Fruit fly (Drosophila melanogaster) whole organism, embryonic: ENCODE results near the gene Kah.

Experiments
- Blimp-1 ChIP-seq: fragments of 200-800 bp; sonication (Bioruptor generic); optimal IDR thresholded peaks from 3 replicates; lab custom pipeline; 2018; ENCODE audit warnings: missing biosample characterization, missing genetic modification characterization, mild to moderate bottlenecking, moderate library complexity, missing genetic modification reagents
- CG10543 ChIP-seq: fragments of 200-800 bp; sonication (Bioruptor generic); optimal IDR thresholded peaks from 3 replicates; lab custom pipeline; 2017; ENCODE audit warnings: missing biosample characterization, mild to moderate bottlenecking, missing genetic modification characterization, moderate library complexity
- CG11696 ChIP-seq: fragments of 200-800 bp; sonication (Bioruptor generic); IDR thresholded peaks from 2 replicates; pipeline ENCODE4 v1.3.6; 2022; ENCODE audit warnings: missing biosample characterization, missing genetic modification characterization
- CG13894 ChIP-seq: fragments of 200-800 bp; sonication (Bioruptor generic); optimal IDR thresholded peaks from 3 replicates; lab custom pipeline; 2018; ENCODE audit warnings: missing biosample characterization, mild to moderate bottlenecking, missing genetic modification characterization, moderate library complexity
- CG14050 ChIP-seq: fragments of 200-800 bp; sonication (Bioruptor generic); IDR thresholded peaks from 3 replicates; pipeline ENCODE4 v1.3.6; 2022; ENCODE audit warnings: missing biosample characterization, missing genetic modification characterization
- CG17385 ChIP-seq: fragments of 200-800 bp; sonication (Bioruptor generic); optimal IDR thresholded peaks from 3 replicates; lab custom pipeline; 2018; ENCODE audit warnings: missing biosample characterization, mild to moderate bottlenecking, missing genetic modification characterization
- CG18011 ChIP-seq: fragments of 200-800 bp; sonication (Bioruptor generic); optimal IDR thresholded peaks from 2 replicates; lab custom pipeline; 2017; ENCODE audit warnings: missing biosample characterization, missing genetic modification characterization, mild to moderate bottlenecking, moderate library complexity, missing genotype
- CG18262 ChIP-seq: fragments of 200-800 bp; optimal IDR thresholded peaks from 3 replicates; lab custom pipeline; 2019; ENCODE audit warnings: missing biosample characterization, mild to moderate bottlenecking, missing genetic modification characterization, moderate library complexity
- CG2116 ChIP-seq: fragments of 200-800 bp; sonication (Bioruptor generic); optimal IDR thresholded peaks from 3 replicates; lab custom pipeline; 2018; ENCODE audit warnings: missing biosample characterization, mild to moderate bottlenecking, missing genetic modification characterization
- CG2120 ChIP-seq: fragments of 200-800 bp; sonication (Bioruptor generic); optimal IDR thresholded peaks from 3 replicates; lab custom pipeline; 2016; ENCODE audit warnings: missing biosample characterization, missing genetic modification characterization
- CG2202 ChIP-seq: fragments of 200-800 bp; sonication (Bioruptor generic); optimal IDR thresholded peaks from 2 replicates; lab custom pipeline; 2018; ENCODE audit warnings: missing biosample characterization, mild to moderate bottlenecking, missing genetic modification characterization
- CG30403 ChIP-seq: fragments of 200-800 bp; sonication (Bioruptor generic); optimal IDR thresholded peaks from 3 replicates; lab custom pipeline; 2016; ENCODE audit warnings: missing biosample characterization, missing genetic modification characterization
- CG31365 ChIP-seq: fragments of 200-800 bp; sonication (Bioruptor generic); optimal IDR thresholded peaks from 2 replicates; lab custom pipeline; 2018; ENCODE audit warnings: missing biosample characterization, mild to moderate bottlenecking, missing genetic modification characterization
- CG3995 ChIP-seq: fragments of 200-800 bp; sonication (Bioruptor generic); optimal IDR thresholded peaks from 3 replicates; lab custom pipeline; 2016; ENCODE audit warnings: missing biosample characterization, missing genetic modification characterization
- CG5245 ChIP-seq: fragments of 200-800 bp; sonication (Bioruptor generic); optimal IDR thresholded peaks from 3 replicates; lab custom pipeline; 2016; ENCODE audit warnings: missing biosample characterization, missing genetic modification characterization
- CG6254 ChIP-seq: fragments of 200-800 bp; sonication (Bioruptor generic); optimal IDR thresholded peaks from 3 replicates; lab custom pipeline; 2017; ENCODE audit warnings: mild to moderate bottlenecking, missing biosample characterization, missing genetic modification reagents, missing genetic modification characterization
- CG9727 ChIP-seq: fragments of 200-800 bp; sonication (Bioruptor generic); optimal IDR thresholded peaks from 3 replicates; lab custom pipeline; 2017; ENCODE audit warnings: missing biosample characterization, mild to moderate bottlenecking, missing genetic modification characterization
- Dad ChIP-seq: fragments of 200-800 bp; sonication (Bioruptor generic); optimal IDR thresholded peaks from 3 replicates; lab custom pipeline; 2016; ENCODE audit warnings: missing biosample characterization, missing genetic modification characterization
- E2f2 ChIP-seq: fragments of 200-800 bp; sonication (Bioruptor generic); IDR thresholded peaks from 2 replicates; pipeline ENCODE4 v1.3.6; 2022; ENCODE audit warnings: missing biosample characterization, missing genetic modification characterization
- Ets65A ChIP-seq: fragments of 200-800 bp; sonication (Bioruptor generic); peaks from one replicate; lab custom pipeline; 2016; ENCODE audit warnings: missing biosample characterization, missing genetic modification characterization
- Hr3 ChIP-seq: fragments of 200-800 bp; sonication (Bioruptor generic); optimal IDR thresholded peaks from 3 replicates; lab custom pipeline; 2016; ENCODE audit warnings: missing biosample characterization, missing genetic modification characterization
- Mrtf ChIP-seq: fragments of 200-800 bp; sonication (Bioruptor generic); IDR thresholded peaks from 3 replicates; pipeline ENCODE4 v1.3.6; 2022; ENCODE audit warnings: missing biosample characterization, missing genetic modification characterization
- NFAT ChIP-seq: fragments of 200-800 bp; sonication (Bioruptor generic); IDR thresholded peaks from 2 replicates; pipeline ENCODE4 v1.3.6; 2022; ENCODE audit warnings: missing biosample characterization, missing genetic modification characterization
- Nf-YA ChIP-seq: fragments of 200-800 bp; sonication (Bioruptor generic); IDR thresholded peaks from 2 replicates; pipeline ENCODE4 v1.3.6; 2022; ENCODE audit warnings: missing biosample characterization, missing genetic modification characterization
- Opbp ChIP-seq: fragments of 200-800 bp; sonication (Bioruptor generic); IDR thresholded peaks from 3 replicates; pipeline ENCODE4 v1.3.6; 2022; ENCODE audit warnings: missing biosample characterization, missing genetic modification characterization; ENCODE audit not compliant: partially characterized antibody
- Side ChIP-seq: fragments of 200-800 bp; sonication (Bioruptor generic); optimal IDR thresholded peaks from 2 replicates; lab custom pipeline; 2016; ENCODE audit warnings: missing biosample characterization, missing genetic modification characterization
- Sry-δ ChIP-seq: fragments of 200-800 bp; sonication (Bioruptor generic); optimal IDR thresholded peaks from 2 replicates; lab custom pipeline; 2016; ENCODE audit warnings: missing biosample characterization, missing genetic modification characterization
- Vsx1 ChIP-seq: fragments of 200-800 bp; sonication (Bioruptor generic); optimal IDR thresholded peaks from 2 replicates; lab custom pipeline; 2017; ENCODE audit warnings: missing biosample characterization, mild to moderate bottlenecking, missing genetic modification characterization, missing genetic modification reagents
- Xbp1 ChIP-seq: fragments of 200-800 bp; sonication (Bioruptor generic); optimal IDR thresholded peaks from 3 replicates; lab custom pipeline; 2016; ENCODE audit warnings: missing biosample characterization, mild to moderate bottlenecking, missing genetic modification characterization
- Xrp1 ChIP-seq: fragments of 200-800 bp; sonication (Bioruptor generic); IDR thresholded peaks from 2 replicates; pipeline ENCODE4 v1.3.6; 2022; ENCODE audit warnings: missing biosample characterization, missing genetic modification characterization
- bbx ChIP-seq: fragments of 200-800 bp; sonication (Bioruptor generic); IDR thresholded peaks from 2 replicates; pipeline ENCODE4 v1.3.6; 2022; ENCODE audit warnings: missing biosample characterization, missing genetic modification characterization; ENCODE audit not compliant: partially characterized antibody
- br ChIP-seq: fragments of >200 bp; optimal IDR thresholded peaks from 2 replicates; lab custom pipeline; 2017
- bsh ChIP-seq, 2 experiments: fragments of 200-800 bp; sonication (Bioruptor generic); optimal IDR thresholded peaks; 2 replicates each; lab custom pipeline; 2017 to 2018; ENCODE audit warnings: mild to moderate bottlenecking in 2 of 2, missing biosample characterization in 2 of 2, missing genetic modification characterization in 2 of 2, moderate library complexity in 1 of 2
- crol ChIP-seq: fragments of 200-800 bp; sonication (Bioruptor generic); IDR thresholded peaks from 2 replicates; pipeline ENCODE4 v1.3.6; 2022; ENCODE audit warnings: missing biosample characterization, missing genetic modification characterization
- grn ChIP-seq: fragments of 200-800 bp; sonication (Bioruptor generic); optimal IDR thresholded peaks from 3 replicates; lab custom pipeline; 2017; ENCODE audit warnings: missing biosample characterization, missing genetic modification characterization
- gsb-n ChIP-seq: fragments of 200-800 bp; sonication (Bioruptor generic); optimal IDR thresholded peaks from 3 replicates; lab custom pipeline; 2018; ENCODE audit warnings: missing biosample characterization, mild to moderate bottlenecking, missing genetic modification characterization
- ham ChIP-seq: fragments of 200-800 bp; sonication (Bioruptor generic); IDR thresholded peaks from 2 replicates; pipeline ENCODE4 v1.3.6; 2022; ENCODE audit warnings: missing biosample characterization, missing genetic modification characterization
- her ChIP-seq: fragments of 200-800 bp; sonication (Bioruptor generic); optimal IDR thresholded peaks from 2 replicates; lab custom pipeline; 2016; ENCODE audit warnings: missing biosample characterization, missing genetic modification characterization
- klu ChIP-seq: fragments of 200-800 bp; sonication (Bioruptor generic); IDR thresholded peaks from 2 replicates; pipeline ENCODE4 v1.3.6; 2022; ENCODE audit warnings: missing biosample characterization, missing genetic modification characterization
- lbe ChIP-seq: fragments of 200-800 bp; sonication (Bioruptor generic); optimal IDR thresholded peaks from 2 replicates; lab custom pipeline; 2016; ENCODE audit warnings: missing biosample characterization, mild to moderate bottlenecking, missing genetic modification characterization
- luna ChIP-seq: fragments of 200-800 bp; sonication (Bioruptor generic); optimal IDR thresholded peaks from 2 replicates; lab custom pipeline; 2016; ENCODE audit warnings: missing biosample characterization, missing genetic modification characterization
- mld ChIP-seq: fragments of 200-800 bp; sonication (Bioruptor generic); IDR thresholded peaks from 3 replicates; pipeline ENCODE4 v1.3.6; 2022; ENCODE audit warnings: missing biosample characterization, missing genetic modification characterization; ENCODE audit not compliant: partially characterized antibody
- nmo ChIP-seq: fragments of 200-800 bp; sonication (Bioruptor generic); optimal IDR thresholded peaks from 2 replicates; lab custom pipeline; 2018; ENCODE audit warnings: missing biosample characterization, mild to moderate bottlenecking, missing genetic modification characterization, moderate library complexity
- phol ChIP-seq: fragments of 200-800 bp; sonication (Bioruptor generic); optimal IDR thresholded peaks from 3 replicates; lab custom pipeline; 2018; ENCODE audit warnings: missing biosample characterization, mild to moderate bottlenecking, missing genetic modification characterization, moderate library complexity
- pnt ChIP-seq: fragments of 200-800 bp; sonication (Bioruptor generic); optimal IDR thresholded peaks from 3 replicates; lab custom pipeline; 2016; ENCODE audit warnings: missing biosample characterization, missing genetic modification characterization
- sd ChIP-seq: fragments of 200-800 bp; sonication (Bioruptor generic); optimal IDR thresholded peaks from 3 replicates; lab custom pipeline; 2018; ENCODE audit warnings: missing biosample characterization, mild to moderate bottlenecking, missing genetic modification characterization, moderate library complexity
- sna ChIP-seq: fragments of 200-800 bp; sonication (Bioruptor generic); IDR thresholded peaks from 2 replicates; pipeline ENCODE4 v1.3.6; 2022; ENCODE audit warnings: missing biosample characterization, missing genetic modification characterization; ENCODE audit not compliant: partially characterized antibody
- ssp ChIP-seq: fragments of 200-800 bp; sonication (Bioruptor generic); IDR thresholded peaks from 2 replicates; pipeline ENCODE4 v1.3.6; 2022; ENCODE audit warnings: missing biosample characterization, missing genetic modification characterization
- tio ChIP-seq: fragments of 200-800 bp; sonication (Bioruptor generic); optimal IDR thresholded peaks from 2 replicates; lab custom pipeline; 2017; ENCODE audit warnings: missing biosample characterization, missing genetic modification characterization, inconsistent platforms
- ttk ChIP-seq: fragments of 200-800 bp; sonication (Bioruptor generic); IDR thresholded peaks from 2 replicates; pipeline ENCODE4 v2.1.2; 2022; ENCODE audit warnings: missing biosample characterization, missing genetic modification characterization

Gene Kah

dm6 chr3L:603847-604550, 14.9 kb upstream of the Kah start, which contains the start of gene CG13893 (continued):
- TF ChIP-seq ssp (GFP tag; lab: Robert Waterston, UW) (no peak), CG31365 (tag; lab: Kevin White, UChicago) (no peak), phol (tag; lab: Kevin White, UChicago) (no peak), NFAT (peak; percentile 73), Mrtf (GFP tag; lab: Robert Waterston, UW) (no peak), bbx (GFP tag; lab: Robert Waterston, UW) (peak; percentile 40; the same call in 1 of the 2 replicates), ttk (GFP tag; lab: Robert Waterston, UW) (peak; percentile 48; the same call in 1 of the 2 replicates), CG30403 (no peak), Xrp1 (GFP tag; lab: Robert Waterston, UW) (peak; percentile 46; the same call in 1 of the 2 replicates), CG2120 (peak; percentile 20), crol (peak; percentile 51; the same call in 1 of the 2 replicates), luna (GFP tag; lab: Kevin White, UChicago) (no peak), E2f2 (GFP tag; lab: Robert Waterston, UW) (no peak), klu (GFP tag; lab: Robert Waterston, UW) (no peak), Opbp (GFP tag; lab: Robert Waterston, UW) (peak; percentile 25; the same call in 1 of the 3 replicates), CG2202 (tag; lab: Kevin White, UChicago) (no peak), lbe (GFP tag; lab: Kevin White, UChicago) (no peak), her (peak; percentile 61), Nf-YA (GFP tag; lab: Robert Waterston, UW) (peak; percentile 32; the same call in 1 of the 2 replicates), grn (GFP tag; lab: Kevin White, UChicago) (no peak), CG10543 (GFP tag; lab: Kevin White, UChicago) (peak; percentile 83)

- TF ChIP-seq CG17385 (GFP tag; lab: Kevin White, UChicago) (no peak), Ets65A (GFP tag; lab: Kevin White, UChicago) (peak; percentile 87), CG14050 (GFP tag; lab: Robert Waterston, UW) (no peak), phol (tag; lab: Kevin White, UChicago) (peak; percentile 9), nmo (no peak), CG6254 (no peak), CG18262 (tag; lab: Kevin White, UChicago) (no peak), gsb-n (tag; lab: Kevin White, UChicago) (no peak), CG3995 (GFP tag; lab: Kevin White, UChicago) (no peak), mld (no peak), tio (GFP tag; lab: Kevin White, UChicago) (no peak), CG18011 (GFP tag; lab: Kevin White, UChicago) (no peak), bsh (GFP tag; optimal IDR thresholded peaks at IDR 0.05; lab: Kevin White, UChicago) (no peak), Vsx1 (no peak), CG11696 (GFP tag; lab: Robert Waterston, UW) (no peak), CG9727 (GFP tag; lab: Kevin White, UChicago) (no peak), Blimp-1 (GFP tag; lab: Kevin White, UChicago) (no peak), Sry-δ (GFP tag; lab: Kevin White, UChicago) (no peak), ham (no peak), Xbp1 (GFP tag; lab: Kevin White, UChicago) (no peak), sd (tag; lab: Kevin White, UChicago) (peak; percentile 23), br (lab: Kevin White, UChicago) (no peak), CG2116 (GFP tag; lab: Kevin White, UChicago) (no peak), CG13894 (tag; lab: Kevin White, UChicago) (peak; percentile 64), CG5245 (GFP tag; lab: Kevin White, UChicago) (no peak), Side (GFP tag; lab: Kevin White, UChicago) (no peak), CG2202 (tag; lab: Kevin White, UChicago) (no peak), Dad (GFP tag; lab: Kevin White, UChicago) (no peak), sna (no peak), pnt (GFP tag; lab: Kevin White, UChicago) (no peak), Hr3 (GFP tag; lab: Kevin White, UChicago) (no peak)
Observed at dm6 chr3L:603188-603587, 14.1 kb upstream of the Kah start.
